Fruit fly (Drosophila melanogaster) whole organism, embryonic: ENCODE data around the gene tral.

ENCODE experiments used
- Abd-B ChIP-seq: fragments of 200-800 bp; sonication (Bioruptor generic); optimal IDR thresholded peaks from 2 replicates; lab custom pipeline; 2018; ENCODE audit warnings: missing biosample characterization, mild to moderate bottlenecking, missing genetic modification characterization, moderate library complexity
- Antp ChIP-seq: fragments of 200-800 bp; sonication (Bioruptor generic); optimal IDR thresholded peaks from 3 replicates; lab custom pipeline; 2016; ENCODE audit warnings: missing biosample characterization, missing genetic modification characterization
- Atf6 ChIP-seq: fragments of 200-800 bp; sonication (Bioruptor generic); IDR thresholded peaks from 2 replicates; pipeline ENCODE4 v1.3.6; 2022; ENCODE audit warnings: missing biosample characterization, missing genetic modification characterization
- CG10565 ChIP-seq: fragments of 200-800 bp; sonication (Bioruptor generic); optimal IDR thresholded peaks from 3 replicates; lab custom pipeline; 2016; ENCODE audit warnings: missing biosample characterization, mild to moderate bottlenecking, missing genetic modification characterization
- CG13123 ChIP-seq: fragments of 200-800 bp; sonication (Bioruptor generic); optimal IDR thresholded peaks from 2 replicates; lab custom pipeline; 2016; ENCODE audit warnings: missing biosample characterization, missing genetic modification characterization
- CG13624 ChIP-seq: fragments of 200-800 bp; sonication (Bioruptor generic); optimal IDR thresholded peaks from 2 replicates; lab custom pipeline; 2016; ENCODE audit warnings: missing biosample characterization, missing genetic modification characterization
- CG1529 ChIP-seq: fragments of 200-800 bp; sonication (Bioruptor generic); optimal IDR thresholded peaks from 3 replicates; lab custom pipeline; 2018; ENCODE audit warnings: missing biosample characterization, missing genetic modification characterization
- CG18476 ChIP-seq: fragments of 200-800 bp; sonication (Bioruptor generic); optimal IDR thresholded peaks from 2 replicates; lab custom pipeline; 2016; ENCODE audit warnings: missing biosample characterization, mild to moderate bottlenecking, missing genetic modification characterization
- CG2116 ChIP-seq: fragments of 200-800 bp; sonication (Bioruptor generic); optimal IDR thresholded peaks from 3 replicates; lab custom pipeline; 2018; ENCODE audit warnings: missing biosample characterization, mild to moderate bottlenecking, missing genetic modification characterization
- CG31365 ChIP-seq: fragments of 200-800 bp; sonication (Bioruptor generic); optimal IDR thresholded peaks from 2 replicates; lab custom pipeline; 2018; ENCODE audit warnings: missing biosample characterization, mild to moderate bottlenecking, missing genetic modification characterization
- CG33213 ChIP-seq: fragments of 200-800 bp; sonication (Bioruptor generic); optimal IDR thresholded peaks from 3 replicates; lab custom pipeline; 2016; ENCODE audit warnings: missing biosample characterization, missing genetic modification characterization
- CG3847 ChIP-seq: fragments of 200-800 bp; sonication (Bioruptor generic); IDR thresholded peaks from 2 replicates; pipeline ENCODE4 v1.3.6; 2022; ENCODE audit warnings: missing biosample characterization, missing genetic modification characterization
- CG7357 ChIP-seq: fragments of 200-800 bp; sonication (Bioruptor generic); IDR thresholded peaks from 3 replicates; pipeline ENCODE4 v1.3.6; 2022; ENCODE audit warnings: missing biosample characterization, missing genetic modification characterization
- CG7745 ChIP-seq: fragments of 200-800 bp; sonication (Bioruptor generic); optimal IDR thresholded peaks from 2 replicates; lab custom pipeline; 2018; ENCODE audit warnings: missing biosample characterization, mild to moderate bottlenecking, missing genetic modification characterization, moderate library complexity
- CG7928 ChIP-seq: fragments of 200-800 bp; sonication (Bioruptor generic); optimal IDR thresholded peaks from 2 replicates; lab custom pipeline; 2017; ENCODE audit warnings: missing biosample characterization, mild to moderate bottlenecking, missing genetic modification characterization
- CG8281 ChIP-seq: fragments of 200-800 bp; sonication (Bioruptor generic); optimal IDR thresholded peaks from 2 replicates; lab custom pipeline; 2018; ENCODE audit warnings: missing biosample characterization, mild to moderate bottlenecking, missing genetic modification characterization, moderate library complexity
- CG8359 ChIP-seq: fragments of 200-800 bp; sonication (Bioruptor generic); optimal IDR thresholded peaks from 2 replicates; lab custom pipeline; 2017; ENCODE audit warnings: missing biosample characterization, mild to moderate bottlenecking, missing genetic modification characterization, borderline replicate concordance
- CG8765 ChIP-seq: fragments of 200-800 bp; sonication (Bioruptor generic); IDR thresholded peaks from 2 replicates; pipeline ENCODE4 v1.3.6; 2022; ENCODE audit warnings: missing biosample characterization, missing genetic modification characterization
- CG9215 ChIP-seq: fragments of 200-800 bp; sonication (Bioruptor generic); IDR thresholded peaks from 2 replicates; pipeline ENCODE4 v1.3.6; 2022; ENCODE audit warnings: missing biosample characterization, missing genetic modification characterization
- D19A ChIP-seq: fragments of 200-800 bp; optimal IDR thresholded peaks from 3 replicates; lab custom pipeline; 2019; ENCODE audit warnings: missing biosample characterization, mild to moderate bottlenecking, missing genetic modification characterization, moderate library complexity
- Fer3 ChIP-seq: fragments of 200-800 bp; sonication (Bioruptor generic); optimal IDR thresholded peaks from 2 replicates; lab custom pipeline; 2018; ENCODE audit warnings: missing biosample characterization, mild to moderate bottlenecking, missing genetic modification characterization, moderate library complexity
- HLH54F ChIP-seq: fragments of 200-800 bp; sonication (Bioruptor generic); optimal IDR thresholded peaks from 3 replicates; lab custom pipeline; 2016; ENCODE audit warnings: missing biosample characterization, missing genetic modification characterization
- HmgD ChIP-seq: fragments of 200-800 bp; sonication (Bioruptor generic); optimal IDR thresholded peaks from 3 replicates; lab custom pipeline; 2016; ENCODE audit warnings: missing biosample characterization, missing genetic modification characterization
- Hmr ChIP-seq: fragments of 200-800 bp; sonication (Bioruptor generic); optimal IDR thresholded peaks from 3 replicates; lab custom pipeline; 2017; ENCODE audit warnings: mild to moderate bottlenecking, missing biosample characterization, missing genetic modification reagents, missing genetic modification characterization
- Hsf ChIP-seq: fragments of 200-800 bp; sonication (Bioruptor generic); optimal IDR thresholded peaks from 3 replicates; lab custom pipeline; 2016; ENCODE audit warnings: missing biosample characterization, missing genetic modification characterization
- Jarid2 ChIP-seq: fragments of 200-800 bp; sonication (Bioruptor generic); optimal IDR thresholded peaks from 3 replicates; lab custom pipeline; 2017; ENCODE audit warnings: mild to moderate bottlenecking, missing biosample characterization, missing genetic modification reagents, missing genetic modification characterization
- NC2α ChIP-seq: fragments of 200-800 bp; sonication (Bioruptor generic); optimal IDR thresholded peaks from 2 replicates; lab custom pipeline; 2016; ENCODE audit warnings: missing biosample characterization, missing genetic modification characterization
- Nf-YA ChIP-seq: fragments of 200-800 bp; sonication (Bioruptor generic); IDR thresholded peaks from 2 replicates; pipeline ENCODE4 v1.3.6; 2022; ENCODE audit warnings: missing biosample characterization, missing genetic modification characterization
- Scr ChIP-seq: fragments of 200-800 bp; sonication (Bioruptor generic); IDR thresholded peaks from 2 replicates; pipeline ENCODE4 v1.3.6; 2022; ENCODE audit warnings: missing biosample characterization, missing genetic modification characterization; ENCODE audit not compliant: partially characterized antibody
- Side ChIP-seq: fragments of 200-800 bp; sonication (Bioruptor generic); optimal IDR thresholded peaks from 2 replicates; lab custom pipeline; 2016; ENCODE audit warnings: missing biosample characterization, missing genetic modification characterization
- Sry-β ChIP-seq: fragments of 200-800 bp; sonication (Bioruptor generic); optimal IDR thresholded peaks from 2 replicates; lab custom pipeline; 2018; ENCODE audit warnings: missing biosample characterization, mild to moderate bottlenecking, missing genetic modification characterization, moderate library complexity
- Stat92E ChIP-seq, 3 experiments: fragments of >200 bp in 2 of 3; fragments of 200-800 bp in 1 of 3; sonication (Bioruptor generic) in 1 of 3; optimal IDR thresholded peaks; 2 replicates each; lab custom pipeline; 2017 to 2019; ENCODE audit warnings: missing biosample characterization in 3 of 3, missing genetic modification characterization in 3 of 3, mild to moderate bottlenecking in 1 of 3, moderate library complexity in 1 of 3
- Trl ChIP-seq, 3 experiments: fragments of >200 bp in 2 of 3; fragments of 200-800 bp in 1 of 3; sonication (Bioruptor generic) in 1 of 3; optimal IDR thresholded peaks; 2 replicates in 1 of 3; 3 replicates in 2 of 3; lab custom pipeline; 2016 to 2017; ENCODE audit warnings: missing biosample characterization in 1 of 3, missing genetic modification characterization in 1 of 3
- ash1 ChIP-seq: fragments of 200-800 bp; sonication (Bioruptor generic); optimal IDR thresholded peaks from 2 replicates; lab custom pipeline; 2018; ENCODE audit warnings: missing biosample characterization, mild to moderate bottlenecking, missing genetic modification characterization
- dimm ChIP-seq: fragments of 200-800 bp; sonication (Bioruptor generic); IDR thresholded peaks from 2 replicates; pipeline ENCODE4 v1.3.6; 2022; ENCODE audit warnings: missing biosample characterization, missing genetic modification characterization
- dpn ChIP-seq, 2 experiments: fragments of 200-800 bp; sonication (Bioruptor generic); optimal IDR thresholded peaks; 3 replicates each; lab custom pipeline; 2016; ENCODE audit warnings: missing biosample characterization in 2 of 2, missing genetic modification characterization in 2 of 2
- gem ChIP-seq: fragments of 200-800 bp; sonication (Bioruptor generic); optimal IDR thresholded peaks from 2 replicates; lab custom pipeline; 2019; ENCODE audit warnings: missing biosample characterization, mild to moderate bottlenecking, missing genetic modification characterization, moderate library complexity
- gsb ChIP-seq: fragments of 200-800 bp; sonication (Bioruptor generic); IDR thresholded peaks from 2 replicates; pipeline ENCODE4 v1.3.6; 2022; ENCODE audit warnings: missing biosample characterization, missing genetic modification characterization
- hbn ChIP-seq: fragments of 200-800 bp; sonication (Bioruptor generic); IDR thresholded peaks from 2 replicates; pipeline ENCODE4 v1.3.6; 2022; ENCODE audit warnings: missing biosample characterization, missing genetic modification characterization; ENCODE audit not compliant: partially characterized antibody
- lbe ChIP-seq: fragments of 200-800 bp; sonication (Bioruptor generic); optimal IDR thresholded peaks from 2 replicates; lab custom pipeline; 2016; ENCODE audit warnings: missing biosample characterization, mild to moderate bottlenecking, missing genetic modification characterization
- lmd ChIP-seq: fragments of 200-800 bp; sonication (Bioruptor generic); IDR thresholded peaks from 2 replicates; pipeline ENCODE4 v1.3.6; 2022; ENCODE audit warnings: missing biosample characterization, missing genetic modification characterization
- pb ChIP-seq: fragments of 200-800 bp; sonication (Bioruptor generic); optimal IDR thresholded peaks from 3 replicates; lab custom pipeline; 2016; ENCODE audit warnings: missing biosample characterization, missing genetic modification characterization
- pros ChIP-seq: fragments of 200-800 bp; sonication (Bioruptor generic); optimal IDR thresholded peaks from 3 replicates; lab custom pipeline; 2019; ENCODE audit warnings: missing biosample characterization, mild to moderate bottlenecking, missing genetic modification characterization, moderate library complexity
- psq ChIP-seq: fragments of 200-800 bp; sonication (Bioruptor generic); optimal IDR thresholded peaks from 2 replicates; lab custom pipeline; 2017; ENCODE audit warnings: missing biosample characterization, missing genetic modification characterization
- rib ChIP-seq: fragments of 200-800 bp; sonication (Bioruptor generic); IDR thresholded peaks from 2 replicates; pipeline ENCODE4 v1.3.6; 2022; ENCODE audit warnings: missing biosample characterization, missing genetic modification characterization
- shn ChIP-seq: fragments of 200-800 bp; sonication (Bioruptor generic); optimal IDR thresholded peaks from 3 replicates; lab custom pipeline; 2016; ENCODE audit warnings: missing biosample characterization, missing genetic modification characterization
- sr ChIP-seq: fragments of 200-800 bp; sonication (Bioruptor generic); IDR thresholded peaks from 3 replicates; pipeline ENCODE4 v1.3.6; 2022; ENCODE audit warnings: missing biosample characterization, missing genetic modification characterization
- ssp ChIP-seq: fragments of 200-800 bp; sonication (Bioruptor generic); IDR thresholded peaks from 2 replicates; pipeline ENCODE4 v1.3.6; 2022; ENCODE audit warnings: missing biosample characterization, missing genetic modification characterization
- wdn ChIP-seq: fragments of 200-800 bp; sonication (Bioruptor generic); IDR thresholded peaks from 2 replicates; pipeline ENCODE4 v1.3.6; 2022; ENCODE audit warnings: missing biosample characterization, missing genetic modification characterization
- yki ChIP-seq: fragments of >200 bp; optimal IDR thresholded peaks from 3 replicates; lab custom pipeline; 2018
- z ChIP-seq: fragments of 200-800 bp; sonication (Bioruptor generic); IDR thresholded peaks from 3 replicates; pipeline ENCODE4 v1.3.6; 2022; ENCODE audit warnings: missing biosample characterization, missing genetic modification characterization

The tral gene

DNA sequence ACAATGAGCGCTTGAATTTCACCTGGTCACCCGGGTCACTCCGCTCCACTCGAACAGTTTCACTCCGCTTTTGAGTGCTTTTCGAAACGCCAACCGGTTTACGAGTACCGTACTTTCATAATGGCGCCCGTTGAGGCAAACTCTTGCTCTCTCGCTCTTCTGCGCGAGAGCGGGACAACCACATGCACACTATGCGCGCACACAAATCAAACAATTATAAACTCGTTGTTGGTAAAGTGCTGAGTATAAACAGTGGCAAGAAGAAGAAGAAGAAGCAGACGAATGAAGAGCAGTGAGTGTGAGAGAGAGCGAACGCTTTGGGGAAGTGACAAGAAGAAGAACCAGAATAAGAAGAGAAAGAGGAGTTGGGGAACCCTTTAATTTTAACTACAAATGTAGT lies 46.8 kb upstream of the tral start, which contains the start of gene eyg (continued):
- TF ChIP-seq CG8765 (GFP tag; lab: Robert Waterston, UW) (0 out of 2 replicates have a peak, but pooled peaks have one; percentile 9), Atf6 (no peak; the same call in 1 of the 2 replicates), rib (GFP tag; lab: Robert Waterston, UW) (0 out of 2 replicates have a peak, but pooled peaks have one; percentile 16), CG7357 (GFP tag; lab: Robert Waterston, UW) (no peak), CG1529 (GFP tag; lab: Kevin White, UChicago) (no peak), z (GFP tag; lab: Robert Waterston, UW) (peak; percentile 100), shn (GFP tag; lab: Kevin White, UChicago) (peak; percentile 30), CG10565 (GFP tag; lab: Kevin White, UChicago) (no peak), CG8281 (tag; lab: Kevin White, UChicago) (peak; percentile 14), CG7928 (GFP tag; lab: Kevin White, UChicago) (no peak), Hmr (no peak), CG31365 (tag; lab: Kevin White, UChicago) (no peak), CG7745 (tag; lab: Kevin White, UChicago) (peak; percentile 6), dpn (GFP tag; optimal IDR thresholded peaks at IDR 0.05; lab: Kevin White, UChicago) (peak; percentile 0 to 9), Abd-B (peak; percentile 37), Trl (optimal IDR thresholded peaks at IDR 0.05; lab: Kevin White, UChicago) (peak; percentile 22 to 49), Trl (GFP tag; optimal IDR thresholded peaks at IDR 0.05; lab: Kevin White, UChicago) (peak; percentile 48), Scr (GFP tag; lab: Robert Waterston, UW) (peak; percentile 60), Sry-β (no peak), lbe (GFP tag; lab: Kevin White, UChicago) (no peak), Fer3 (tag; lab: Kevin White, UChicago) (peak; percentile 14), yki (lab: Kevin White, UChicago) (no peak), CG2116 (GFP tag; lab: Kevin White, UChicago) (peak; percentile 24), wdn (GFP tag; lab: Robert Waterston, UW) (no peak), CG33213 (GFP tag; lab: Kevin White, UChicago) (peak; percentile 30), CG13624 (GFP tag; lab: Kevin White, UChicago) (peak; percentile 4), hbn (GFP tag; lab: Robert Waterston, UW) (no peak), NC2α (peak; percentile 31), Stat92E (GFP tag; optimal IDR thresholded peaks at IDR 0.05; lab: Kevin White, UChicago) (peak in 1 of 3 experiments; percentile 76), Nf-YA (GFP tag; lab: Robert Waterston, UW) (peak; percentile 98), lmd (GFP tag; lab: Robert Waterston, UW) (no peak; the same call in 1 of the 2 replicates), pros (peak; percentile 66), CG18476 (no peak), Hsf (GFP tag; lab: Kevin White, UChicago) (peak; percentile 32), CG9215 (no peak), pb (GFP tag; lab: Kevin White, UChicago) (peak; percentile 79), psq (GFP tag; lab: Kevin White, UChicago) (peak; percentile 72), ash1 (GFP tag; lab: Kevin White, UChicago) (no peak), Antp (no peak), CG8359 (GFP tag; lab: Kevin White, UChicago) (no peak), gem (no peak), CG3847 (GFP tag; lab: Robert Waterston, UW) (peak; percentile 42), ssp (no peak), sr (GFP tag; lab: Robert Waterston, UW) (no peak; the same call in 2 of the 3 replicates), Side (GFP tag; lab: Kevin White, UChicago) (peak; percentile 29), HmgD (GFP tag; lab: Kevin White, UChicago) (peak; percentile 83), Jarid2 (peak; percentile 68), CG13123 (GFP tag; lab: Kevin White, UChicago) (no peak), HLH54F (GFP tag; lab: Kevin White, UChicago) (no peak), dimm (no peak), gsb (no peak), D19A (no peak)
